Worm (Caenorhabditis elegans): Measurements from ENCODE around the gene clec-207.

- peak; percentile 42 for TF ChIP-seq snpc-1.1 (tag; optimal IDR thresholded peaks at IDR 0.05; ENCODE audit: insufficient read depth)
- no peak for TF ChIP-seq T26A5.8 (tag; optimal IDR thresholded peaks at IDR 0.05)
- no peak for TF ChIP-seq nfya-1 (tag; optimal IDR thresholded peaks at IDR 0.05; ENCODE audit: borderline replicate concordance, insufficient read depth)
Observed at ce11 chrV:2126996-2127585, 31.2 kb downstream of the clec-207 start, which contains the start of gene ldp-1.
